Worm (Caenorhabditis elegans): ENCODE data around the gene acr-7.

acr-7 gene

DNA sequence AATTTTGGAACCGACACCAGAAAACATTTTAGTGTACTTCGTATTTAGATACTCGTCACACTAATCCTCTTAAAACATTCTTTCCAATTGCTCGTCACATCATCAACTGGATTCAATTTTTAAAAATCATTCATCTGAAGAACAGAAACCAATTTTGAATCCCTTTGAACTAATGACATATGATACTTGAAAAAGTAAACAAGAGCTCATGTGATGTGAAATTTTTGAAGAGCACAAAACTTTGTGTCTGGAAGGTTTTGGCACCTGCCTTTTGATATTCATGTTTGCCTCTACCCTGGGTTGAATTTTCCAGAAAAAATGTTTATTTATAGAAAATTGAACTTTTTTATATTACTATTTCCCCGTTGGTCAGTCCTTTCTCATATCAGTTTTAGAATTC is 39.2 kb upstream of the acr-7 start (continued):
- TF ChIP-seq Y116A8C.19 (tag; optimal IDR thresholded peaks at IDR 0.05; ENCODE audit: borderline replicate concordance) (no peak), lin-14 (GFP tag; optimal IDR thresholded peaks at IDR 0.05) (peak; percentile 44), ces-1 (GFP tag; optimal IDR thresholded peaks at IDR 0.05) (no peak), mef-2 (tag; optimal IDR thresholded peaks at IDR 0.05) (no peak), nhr-28 (tag; optimal IDR thresholded peaks at IDR 0.05) (no peak), fkh-8 (tag; optimal IDR thresholded peaks at IDR 0.05) (peak; percentile 63), irx-1 (tag; optimal IDR thresholded peaks at IDR 0.05) (peak; percentile 24), pag-3 (tag; optimal IDR thresholded peaks at IDR 0.05; ENCODE audit: borderline replicate concordance, insufficient read depth) (no peak), sup-37 (GFP tag; optimal IDR thresholded peaks at IDR 0.05) (no peak), unc-130 (tag; optimal IDR thresholded peaks at IDR 0.05) (no peak), pqm-1 (tag; optimal IDR thresholded peaks at IDR 0.05) (no peak), alr-1 (tag; optimal IDR thresholded peaks at IDR 0.05; ENCODE audit: borderline replicate concordance) (no peak), sptf-1 (tag; optimal IDR thresholded peaks at IDR 0.05) (no peak), hpl-2 (GFP tag; optimal IDR thresholded peaks at IDR 0.05) (no peak), F16B12.6 (tag; optimal IDR thresholded peaks at IDR 0.05) (no peak), lin-15B (tag; optimal IDR thresholded peaks at IDR 0.05) (no peak), nhr-71 (tag; optimal IDR thresholded peaks at IDR 0.05) (peak; percentile 67), nhr-85 (tag) (no peak), tbx-2 (tag; optimal IDR thresholded peaks at IDR 0.05) (no peak), nhr-19 (GFP tag; conservative IDR thresholded peaks at IDR 0.05) (0 out of 2 replicates have a peak, but pooled peaks have one; percentile 3), C16A3.4 (tag; optimal IDR thresholded peaks at IDR 0.05) (no peak), dsc-1 (tag; optimal IDR thresholded peaks at IDR 0.05) (no peak), grh-1 (GFP tag; IDR thresholded peaks at IDR 0.05) (no peak), tlp-1 (tag; optimal IDR thresholded peaks at IDR 0.05) (no peak), efl-1 (optimal IDR thresholded peaks at IDR 0.05) (peak in 1 of 2 experiments; percentile 17), efl-1 (GFP tag; optimal IDR thresholded peaks at IDR 0.05 in 1 of 2) (no peak), hlh-4 (tag; optimal IDR thresholded peaks at IDR 0.05) (peak; percentile 2), nhr-47 (tag; optimal IDR thresholded peaks at IDR 0.05) (peak; percentile 52), ceh-90 (tag; optimal IDR thresholded peaks at IDR 0.05) (no peak), snu-23 (GFP tag; optimal IDR thresholded peaks at IDR 0.05) (peak; percentile 22), vab-15 (tag; optimal IDR thresholded peaks at IDR 0.05) (no peak), blmp-1 (tag; optimal IDR thresholded peaks at IDR 0.05) (no peak), pax-3 (tag; optimal IDR thresholded peaks at IDR 0.05) (no peak), zag-1 (tag; optimal IDR thresholded peaks at IDR 0.05) (no peak), nhr-84 (tag; optimal IDR thresholded peaks at IDR 0.05) (no peak), nhr-237 (tag; optimal IDR thresholded peaks at IDR 0.05) (no peak), ama-1 (optimal IDR thresholded peaks at IDR 0.05) (no peak), ceh-63 (GFP tag; optimal IDR thresholded peaks at IDR 0.05) (no peak), elt-3 (tag; optimal IDR thresholded peaks at IDR 0.05) (no peak), jun-1 (tag; optimal IDR thresholded peaks at IDR 0.05) (no peak), lir-3 (tag; optimal IDR thresholded peaks at IDR 0.05; ENCODE audit: poor library complexity) (no peak), zip-4 (GFP tag; optimal IDR thresholded peaks at IDR 0.05) (no peak), skn-1 (tag; optimal IDR thresholded peaks at IDR 0.05) (no peak), elt-2 (tag; optimal IDR thresholded peaks at IDR 0.05) (peak; percentile 61), lin-35 (GFP tag; optimal IDR thresholded peaks at IDR 0.05) (peak; percentile 5 to 12), egl-13 (tag; optimal IDR thresholded peaks at IDR 0.05) (no peak), xbp-1 (tag; optimal IDR thresholded peaks at IDR 0.05) (peak; percentile 8), nhr-90 (tag; optimal IDR thresholded peaks at IDR 0.05; ENCODE audit: poor library complexity) (no peak), nhr-11 (tag; optimal IDR thresholded peaks at IDR 0.05) (no peak), ceh-8 (GFP tag; optimal IDR thresholded peaks at IDR 0.05) (no peak), rnt-1 (tag; optimal IDR thresholded peaks at IDR 0.05) (no peak), unc-30 (tag; optimal IDR thresholded peaks at IDR 0.05) (no peak), ets-5 (GFP tag; IDR thresholded peaks at IDR 0.05) (no peak), C34B4.2 (tag; optimal IDR thresholded peaks at IDR 0.05) (no peak)

All from whole organism, L1 larva.